Fruit fly (Drosophila melanogaster) whole organism, embryonic: Measurements from ENCODE around the gene CG33773.

Source experiments
- Atf6 ChIP-seq: fragments of 200-800 bp; sonication (Bioruptor generic); IDR thresholded peaks from 2 replicates; pipeline ENCODE4 v1.3.6; 2022; ENCODE audit warnings: missing biosample characterization, missing genetic modification characterization
- B-H1 ChIP-seq: fragments of 200-800 bp; sonication (Bioruptor generic); IDR thresholded peaks from 3 replicates; pipeline ENCODE4 v1.3.6; 2022; ENCODE audit warnings: missing biosample characterization, missing genetic modification characterization
- CG10654 ChIP-seq: fragments of 200-800 bp; sonication (Bioruptor generic); optimal IDR thresholded peaks from 2 replicates; lab custom pipeline; 2016; ENCODE audit warnings: missing biosample characterization, missing genetic modification characterization
- CG11456 ChIP-seq: fragments of 200-800 bp; sonication (Bioruptor generic); IDR thresholded peaks from 3 replicates; pipeline ENCODE4 v1.3.6; 2022; ENCODE audit warnings: missing biosample characterization, missing genetic modification characterization
- CG11695 ChIP-seq: fragments of 200-800 bp; sonication (Bioruptor generic); IDR thresholded peaks from 3 replicates; pipeline ENCODE4 v1.3.6; 2022; ENCODE audit warnings: missing biosample characterization, missing genetic modification characterization
- CG12219 ChIP-seq: fragments of 200-800 bp; sonication (Bioruptor generic); optimal IDR thresholded peaks from 3 replicates; lab custom pipeline; 2018; ENCODE audit warnings: missing biosample characterization, mild to moderate bottlenecking, missing genetic modification characterization
- CG16813 ChIP-seq: fragments of 200-800 bp; sonication (Bioruptor generic); IDR thresholded peaks from 3 replicates; pipeline ENCODE4 v1.3.6; 2022; ENCODE audit warnings: missing biosample characterization, missing genetic modification characterization; ENCODE audit not compliant: partially characterized antibody
- CG3847 ChIP-seq: fragments of 200-800 bp; sonication (Bioruptor generic); IDR thresholded peaks from 2 replicates; pipeline ENCODE4 v1.3.6; 2022; ENCODE audit warnings: missing biosample characterization, missing genetic modification characterization
- CG4424 ChIP-seq: fragments of 200-800 bp; sonication (Bioruptor generic); optimal IDR thresholded peaks from 3 replicates; lab custom pipeline; 2016; ENCODE audit warnings: missing biosample characterization, missing genetic modification characterization
- CG5953 ChIP-seq: fragments of 200-800 bp; sonication (Bioruptor generic); IDR thresholded peaks from 2 replicates; pipeline ENCODE4 v1.3.6; 2022; ENCODE audit warnings: missing biosample characterization, missing genetic modification characterization
- CG6175 ChIP-seq: fragments of 200-800 bp; sonication (Bioruptor generic); IDR thresholded peaks from 3 replicates; pipeline ENCODE4 v1.3.6; 2022; ENCODE audit warnings: missing biosample characterization, missing genetic modification characterization
- CG6791 ChIP-seq: fragments of 200-800 bp; sonication (Bioruptor generic); IDR thresholded peaks from 3 replicates; pipeline ENCODE4 v1.3.6; 2022; ENCODE audit warnings: missing biosample characterization, missing genetic modification characterization; ENCODE audit not compliant: partially characterized antibody
- CG7271 ChIP-seq: fragments of 200-800 bp; sonication (Bioruptor generic); optimal IDR thresholded peaks from 2 replicates; lab custom pipeline; 2018; ENCODE audit warnings: missing biosample characterization, mild to moderate bottlenecking, missing genetic modification characterization, moderate library complexity
- CG7357 ChIP-seq: fragments of 200-800 bp; sonication (Bioruptor generic); IDR thresholded peaks from 3 replicates; pipeline ENCODE4 v1.3.6; 2022; ENCODE audit warnings: missing biosample characterization, missing genetic modification characterization
- D19B ChIP-seq: fragments of 200-800 bp; sonication (Bioruptor generic); optimal IDR thresholded peaks from 2 replicates; lab custom pipeline; 2017; ENCODE audit warnings: missing biosample characterization, mild to moderate bottlenecking, missing genetic modification characterization
- Dfd ChIP-seq, 2 experiments: fragments of >200 bp; optimal IDR thresholded peaks; 2 replicates each; lab custom pipeline; 2017; ENCODE audit warnings: missing biosample characterization in 2 of 2, missing genetic modification characterization in 2 of 2
- Doc2 ChIP-seq: fragments of 200-800 bp; sonication (Bioruptor generic); IDR thresholded peaks from 2 replicates; pipeline ENCODE4 v1.3.6; 2022; ENCODE audit warnings: missing biosample characterization, missing genetic modification characterization
- Eip74EF ChIP-seq, 2 experiments: fragments of 200-800 bp in 1 of 2; fragments of >200 bp in 1 of 2; sonication (Bioruptor generic) in 1 of 2; optimal IDR thresholded peaks; 2 replicates each; lab custom pipeline; 2017 to 2019; ENCODE audit warnings: missing biosample characterization in 2 of 2, missing genetic modification characterization in 2 of 2, mild to moderate bottlenecking in 1 of 2, moderate library complexity in 1 of 2
- Ets97D ChIP-seq: fragments of 200-800 bp; sonication (Bioruptor generic); optimal IDR thresholded peaks from 3 replicates; lab custom pipeline; 2016; ENCODE audit warnings: missing biosample characterization, missing genetic modification characterization
- Myb ChIP-seq: fragments of 200-800 bp; sonication (Bioruptor generic); optimal IDR thresholded peaks from 2 replicates; lab custom pipeline; 2016; ENCODE audit warnings: missing biosample characterization, missing genetic modification characterization
- PHDP ChIP-seq: fragments of 200-800 bp; sonication (Bioruptor generic); optimal IDR thresholded peaks from 3 replicates; lab custom pipeline; 2018; ENCODE audit warnings: missing biosample characterization, mild to moderate bottlenecking, missing genetic modification characterization, moderate library complexity
- Rfx ChIP-seq: fragments of 200-800 bp; sonication (Bioruptor generic); IDR thresholded peaks from 2 replicates; pipeline ENCODE4 v1.3.6; 2022; ENCODE audit warnings: missing biosample characterization, missing genetic modification characterization
- Rx ChIP-seq: fragments of 200-800 bp; sonication (Bioruptor generic); IDR thresholded peaks from 2 replicates; pipeline ENCODE4 v1.3.6; 2022; ENCODE audit warnings: missing biosample characterization, missing genetic modification characterization
- YL-1 ChIP-seq: fragments of 200-800 bp; sonication (Bioruptor generic); optimal IDR thresholded peaks from 3 replicates; lab custom pipeline; 2017; ENCODE audit warnings: missing biosample characterization, mild to moderate bottlenecking, missing genetic modification characterization
- ara ChIP-seq: fragments of 200-800 bp; sonication (Bioruptor generic); IDR thresholded peaks from 2 replicates; pipeline ENCODE4 v1.3.6; 2022; ENCODE audit warnings: missing biosample characterization, missing genetic modification characterization
- ash1 ChIP-seq: fragments of 200-800 bp; sonication (Bioruptor generic); optimal IDR thresholded peaks from 2 replicates; lab custom pipeline; 2018; ENCODE audit warnings: missing biosample characterization, mild to moderate bottlenecking, missing genetic modification characterization
- bbx ChIP-seq: fragments of 200-800 bp; sonication (Bioruptor generic); IDR thresholded peaks from 2 replicates; pipeline ENCODE4 v1.3.6; 2022; ENCODE audit warnings: missing biosample characterization, missing genetic modification characterization; ENCODE audit not compliant: partially characterized antibody
- bcd ChIP-seq: fragments of 200-800 bp; sonication (Bioruptor generic); optimal IDR thresholded peaks from 2 replicates; lab custom pipeline; 2017; ENCODE audit warnings: missing biosample characterization, mild to moderate bottlenecking, missing genetic modification characterization
- bsh ChIP-seq, 2 experiments: fragments of 200-800 bp; sonication (Bioruptor generic); optimal IDR thresholded peaks; 2 replicates each; lab custom pipeline; 2017 to 2018; ENCODE audit warnings: mild to moderate bottlenecking in 2 of 2, missing biosample characterization in 2 of 2, missing genetic modification characterization in 2 of 2, moderate library complexity in 1 of 2
- caup ChIP-seq: fragments of 200-800 bp; sonication (Bioruptor generic); optimal IDR thresholded peaks from 3 replicates; lab custom pipeline; 2017; ENCODE audit warnings: missing biosample characterization, mild to moderate bottlenecking, missing genetic modification characterization, moderate library complexity; ENCODE audit not compliant: severe bottlenecking
- dmrt99B ChIP-seq: fragments of 200-800 bp; sonication (Bioruptor generic); optimal IDR thresholded peaks from 2 replicates; lab custom pipeline; 2018; ENCODE audit warnings: missing biosample characterization, mild to moderate bottlenecking, missing genetic modification characterization, moderate library complexity
- ftz-f1 ChIP-seq: fragments of 200-800 bp; sonication (Bioruptor generic); optimal IDR thresholded peaks from 2 replicates; lab custom pipeline; 2016; ENCODE audit warnings: missing biosample characterization, missing genetic modification characterization
- grn ChIP-seq: fragments of 200-800 bp; sonication (Bioruptor generic); optimal IDR thresholded peaks from 3 replicates; lab custom pipeline; 2017; ENCODE audit warnings: missing biosample characterization, missing genetic modification characterization
- gro ChIP-seq: fragments of 200-800 bp; sonication (Bioruptor generic); optimal IDR thresholded peaks from 2 replicates; lab custom pipeline; 2016; ENCODE audit warnings: missing biosample characterization, missing genetic modification characterization
- ham ChIP-seq: fragments of 200-800 bp; sonication (Bioruptor generic); IDR thresholded peaks from 2 replicates; pipeline ENCODE4 v1.3.6; 2022; ENCODE audit warnings: missing biosample characterization, missing genetic modification characterization
- her ChIP-seq: fragments of 200-800 bp; sonication (Bioruptor generic); optimal IDR thresholded peaks from 2 replicates; lab custom pipeline; 2016; ENCODE audit warnings: missing biosample characterization, missing genetic modification characterization
- inv ChIP-seq: fragments of 200-800 bp; sonication (Bioruptor generic); IDR thresholded peaks from 2 replicates; pipeline ENCODE4 v1.3.6; 2022; ENCODE audit warnings: missing biosample characterization, missing genetic modification characterization; ENCODE audit not compliant: partially characterized antibody
- lola ChIP-seq, 3 experiments: fragments of >200 bp in 2 of 3; fragments of 200-800 bp in 1 of 3; sonication (Bioruptor generic) in 1 of 3; optimal IDR thresholded peaks; 2 replicates each; lab custom pipeline; 2017 to 2019; ENCODE audit warnings: missing biosample characterization in 3 of 3, missing genetic modification characterization in 3 of 3, mild to moderate bottlenecking in 1 of 3, moderate library complexity in 1 of 3
- mld ChIP-seq: fragments of 200-800 bp; sonication (Bioruptor generic); IDR thresholded peaks from 3 replicates; pipeline ENCODE4 v1.3.6; 2022; ENCODE audit warnings: missing biosample characterization, missing genetic modification characterization; ENCODE audit not compliant: partially characterized antibody
- prd ChIP-seq, 3 experiments: fragments of >200 bp in 2 of 3; fragments of 200-800 bp in 1 of 3; sonication (Bioruptor generic) in 1 of 3; optimal IDR thresholded peaks in 2 of 3; IDR thresholded peaks in 1 of 3; 2 replicates in 2 of 3; 3 replicates in 1 of 3; pipeline versions ENCODE4 v1.3.6 to Lab custom; 2017 to 2022; ENCODE audit warnings: missing biosample characterization in 1 of 3, missing genetic modification characterization in 1 of 3
- pzg ChIP-seq: fragments of 200-800 bp; sonication (Bioruptor generic); optimal IDR thresholded peaks from 3 replicates; lab custom pipeline; 2018; ENCODE audit warnings: missing biosample characterization, mild to moderate bottlenecking, missing genetic modification characterization, moderate library complexity
- ranshi ChIP-seq: fragments of 200-800 bp; sonication (Bioruptor generic); IDR thresholded peaks from 2 replicates; pipeline ENCODE4 v1.3.6; 2022; ENCODE audit warnings: missing biosample characterization, missing genetic modification characterization
- rib ChIP-seq: fragments of 200-800 bp; sonication (Bioruptor generic); IDR thresholded peaks from 2 replicates; pipeline ENCODE4 v1.3.6; 2022; ENCODE audit warnings: missing biosample characterization, missing genetic modification characterization
- run ChIP-seq: fragments of 200-800 bp; sonication (Bioruptor generic); optimal IDR thresholded peaks from 3 replicates; lab custom pipeline; 2018; ENCODE audit warnings: missing biosample characterization, mild to moderate bottlenecking, missing genetic modification characterization
- sd ChIP-seq: fragments of 200-800 bp; sonication (Bioruptor generic); optimal IDR thresholded peaks from 3 replicates; lab custom pipeline; 2018; ENCODE audit warnings: missing biosample characterization, mild to moderate bottlenecking, missing genetic modification characterization, moderate library complexity
- so ChIP-seq: fragments of 200-800 bp; sonication (Bioruptor generic); IDR thresholded peaks from 3 replicates; pipeline ENCODE4 v1.3.6; 2022; ENCODE audit warnings: missing biosample characterization, missing genetic modification characterization
- tap ChIP-seq: fragments of 200-800 bp; optimal IDR thresholded peaks from 3 replicates; lab custom pipeline; 2019; ENCODE audit warnings: missing biosample characterization, mild to moderate bottlenecking, missing genetic modification characterization, moderate library complexity
- tgo ChIP-seq: fragments of 200-800 bp; sonication (Bioruptor generic); IDR thresholded peaks from 3 replicates; pipeline ENCODE4 v1.3.6; 2022; ENCODE audit warnings: missing biosample characterization, missing genetic modification characterization
- tna ChIP-seq: fragments of 200-800 bp; sonication (Bioruptor generic); IDR thresholded peaks from 2 replicates; pipeline ENCODE4 v1.3.6; 2022; ENCODE audit warnings: missing biosample characterization, missing genetic modification characterization; ENCODE audit not compliant: partially characterized antibody
- ttk ChIP-seq: fragments of 200-800 bp; sonication (Bioruptor generic); IDR thresholded peaks from 2 replicates; pipeline ENCODE4 v2.1.2; 2022; ENCODE audit warnings: missing biosample characterization, missing genetic modification characterization
- zfh2 ChIP-seq: fragments of 200-800 bp; sonication (Bioruptor generic); optimal IDR thresholded peaks from 2 replicates; lab custom pipeline; 2016; ENCODE audit warnings: missing biosample characterization, missing genetic modification characterization

Gene CG33773

dm6 chr3R:31016715-31017114 lies 18.4 kb upstream of the CG33773 start, which contains the start of gene 5-HT7 (continued):
- TF ChIP-seq inv (GFP tag; lab: Robert Waterston, UW), result peak; percentile 17; the same call in 1 of the 2 replicates
- no peak for TF ChIP-seq ttk (GFP tag; lab: Robert Waterston, UW)
- no peak for TF ChIP-seq dmrt99B (tag; lab: Kevin White, UChicago)
- peak; percentile 9; the same call in 1 of the 2 replicates for TF ChIP-seq bbx
- TF ChIP-seq rib, result no peak
- TF ChIP-seq Eip74EF (GFP tag; optimal IDR thresholded peaks at IDR 0.05; lab: Kevin White, UChicago), result no peak
- no peak for TF ChIP-seq tap
- 0 out of 3 replicates have a peak, but pooled peaks have one; percentile 18 for TF ChIP-seq so (GFP tag; lab: Robert Waterston, UW)
- no peak for TF ChIP-seq Dfd (GFP tag; optimal IDR thresholded peaks at IDR 0.05; lab: Kevin White, UChicago)
- no peak for TF ChIP-seq CG16813
- no peak for TF ChIP-seq ash1
- no peak for TF ChIP-seq PHDP (tag; lab: Kevin White, UChicago)
- TF ChIP-seq CG11695 (GFP tag; lab: Robert Waterston, UW), result no peak
- TF ChIP-seq run (tag; lab: Kevin White, UChicago), result no peak
- TF ChIP-seq CG7357 (GFP tag; lab: Robert Waterston, UW), result no peak
- no peak for TF ChIP-seq pzg
- no peak for TF ChIP-seq lola (GFP tag; optimal IDR thresholded peaks at IDR 0.05; lab: Kevin White, UChicago)
- peak; percentile 11; the same call in 1 of the 2 replicates for TF ChIP-seq ranshi (GFP tag; lab: Robert Waterston, UW)
- TF ChIP-seq CG7271 (tag; lab: Kevin White, UChicago), result no peak
- no peak for TF ChIP-seq bsh (GFP tag; optimal IDR thresholded peaks at IDR 0.05; lab: Kevin White, UChicago)
- peak; percentile 10 for TF ChIP-seq sd (tag; lab: Kevin White, UChicago)
- TF ChIP-seq ham (GFP tag; lab: Robert Waterston, UW), result no peak
- TF ChIP-seq grn (GFP tag; lab: Kevin White, UChicago), result no peak
- no peak for TF ChIP-seq CG4424 (GFP tag; lab: Kevin White, UChicago)
- TF ChIP-seq Atf6 (GFP tag; lab: Robert Waterston, UW), result no peak
- no peak for TF ChIP-seq CG12219 (GFP tag; lab: Kevin White, UChicago)
- TF ChIP-seq ara (GFP tag; lab: Robert Waterston, UW), result no peak
- no peak for TF ChIP-seq Doc2
- TF ChIP-seq her, result no peak
- TF ChIP-seq zfh2 (GFP tag; lab: Kevin White, UChicago), result no peak
- TF ChIP-seq D19B (GFP tag; lab: Kevin White, UChicago), result no peak
- TF ChIP-seq CG6175, result no peak
- no peak for TF ChIP-seq YL-1
- TF ChIP-seq mld (GFP tag; lab: Robert Waterston, UW), result no peak
- no peak for TF ChIP-seq CG3847 (GFP tag; lab: Robert Waterston, UW)
- no peak for TF ChIP-seq CG6791 (GFP tag; lab: Robert Waterston, UW)
- TF ChIP-seq Rx (GFP tag; lab: Robert Waterston, UW), result no peak

- TF ChIP-seq ftz-f1 (GFP tag; lab: Kevin White, UChicago), result no peak
- no peak for TF ChIP-seq gro (GFP tag; lab: Kevin White, UChicago)
- TF ChIP-seq CG11456 (GFP tag; lab: Robert Waterston, UW), result peak; percentile 49; the same call in 1 of the 3 replicates
- peak; percentile 13; the same call in 1 of the 3 replicates for TF ChIP-seq B-H1 (GFP tag; lab: Robert Waterston, UW)
- TF ChIP-seq lola (GFP tag; optimal IDR thresholded peaks at IDR 0.05; lab: Kevin White, UChicago), result no peak
- no peak for TF ChIP-seq Myb
- peak; percentile 17; the same call in 1 of the 2 replicates for TF ChIP-seq Atf6 (GFP tag; lab: Robert Waterston, UW)
- peak; percentile 6 for TF ChIP-seq caup (GFP tag; lab: Kevin White, UChicago)
- TF ChIP-seq tna, result no peak
- TF ChIP-seq Ets97D (GFP tag; lab: Kevin White, UChicago), result no peak
- no peak for TF ChIP-seq ham (GFP tag; lab: Robert Waterston, UW)
- TF ChIP-seq CG5953 (GFP tag; lab: Robert Waterston, UW), result no peak
- TF ChIP-seq tgo, result peak; percentile 53; the same call in 2 of the 3 replicates
- TF ChIP-seq prd (optimal IDR thresholded peaks at IDR 0.05; lab: Kevin White, UChicago), result no peak
- peak; percentile 52; the same call in 2 of the 3 replicates for TF ChIP-seq prd (GFP tag; IDR thresholded peaks at IDR 0.05; lab: Robert Waterston, UW)
- TF ChIP-seq Rfx, result peak; percentile 65
- TF ChIP-seq CG10654 (GFP tag; lab: Kevin White, UChicago), result no peak
- TF ChIP-seq bcd (GFP tag; lab: Kevin White, UChicago), result peak; percentile 1
Measured at dm6 chr3R:31019662-31020061, 15.5 kb upstream of the CG33773 start.
